Fruit fly (Drosophila melanogaster) Kc167 (cell line): Measurements from ENCODE around the gene CG33270.

ENCODE experiments used
- Myc ChIP-seq: fragments of >200 bp; optimal IDR thresholded peaks from 2 replicates; lab custom pipeline; 2017; ENCODE audit warnings: missing external identifiers
- Sin3A ChIP-seq: fragments of >200 bp; optimal IDR thresholded peaks from 2 replicates; lab custom pipeline; 2018; ENCODE audit warnings: missing external identifiers
- h ChIP-seq: fragments of >200 bp; optimal IDR thresholded peaks from 3 replicates; lab custom pipeline; 2018; ENCODE audit warnings: missing external identifiers
- psq ChIP-seq: fragments of >200 bp; optimal IDR thresholded peaks from 2 replicates; lab custom pipeline; 2017; ENCODE audit warnings: missing external identifiers
- ttk ChIP-seq: sonication (Bioruptor generic); optimal IDR thresholded peaks from 2 replicates; lab custom pipeline; 2017; ENCODE audit warnings: missing external identifiers

dm6 chr3L:11531994-11532732 is 46.3 kb downstream of the CG33270 start:
- TF ChIP-seq Myc (lab: Kevin White, UChicago) (no peak), Sin3A (lab: Kevin White, UChicago) (no peak), h (no peak), psq (lab: Kevin White, UChicago) (no peak), ttk (lab: Kevin White, UChicago) (no peak)
